Fruit fly (Drosophila melanogaster): ENCODE measurements around the gene Ugt303A1.

Ugt303A1 gene

dm6 chr3R:11209801-11210402 lies 34.6 kb downstream of the Ugt303A1 start, which contains the start of the genes SdhC and Tctp (continued):
- TF ChIP-seq Dll (GFP tag; IDR thresholded peaks at IDR 0.05; ENCODE audit: partially characterized antibody) (peak; percentile 61; the same call in 3 of the 4 replicates), CG2129 (GFP tag; IDR thresholded peaks at IDR 0.05; ENCODE audit: partially characterized antibody) (no peak), CG13775 (GFP tag; optimal IDR thresholded peaks at IDR 0.05) (peak; percentile 53), CG3163 (GFP tag; optimal IDR thresholded peaks at IDR 0.05) (no peak), oc (tag; optimal IDR thresholded peaks at IDR 0.05) (no peak), CG12299 (tag; optimal IDR thresholded peaks at IDR 0.05) (peak; percentile 46), Tbp (GFP tag; optimal IDR thresholded peaks at IDR 0.05) (no peak), Sry-δ (GFP tag; optimal IDR thresholded peaks at IDR 0.05) (peak; percentile 72), BEAF-32 (GFP tag; optimal IDR thresholded peaks at IDR 0.05) (peak; percentile 78), chif (GFP tag; optimal IDR thresholded peaks at IDR 0.05) (peak; percentile 6 to 44), CG10979 (tag; optimal IDR thresholded peaks at IDR 0.05) (peak; percentile 23), CG31441 (GFP tag; IDR thresholded peaks at IDR 0.05) (peak; percentile 59; the same call in 1 of the 2 replicates), Hey (tag; optimal IDR thresholded peaks at IDR 0.05) (no peak), Chrac-16 (GFP tag; optimal IDR thresholded peaks at IDR 0.05) (peak; percentile 27), CG4328 (GFP tag; optimal IDR thresholded peaks at IDR 0.05) (peak; percentile 30), slp2 (GFP tag; optimal IDR thresholded peaks at IDR 0.05) (no peak), CG17328 (GFP tag; IDR thresholded peaks at IDR 0.05) (no peak), esg (GFP tag; conservative IDR thresholded peaks at IDR 0.05) (no peak), CG34376 (GFP tag; optimal IDR thresholded peaks at IDR 0.05) (peak; percentile 54), CG17361 (GFP tag; IDR thresholded peaks at IDR 0.05) (peak; percentile 79), E2f2 (GFP tag; IDR thresholded peaks at IDR 0.05) (0 out of 2 replicates have a peak, but pooled peaks have one; percentile 18), br (optimal IDR thresholded peaks at IDR 0.05) (no peak), gsb (GFP tag; IDR thresholded peaks at IDR 0.05) (no peak), CG9876 (GFP tag; optimal IDR thresholded peaks at IDR 0.05) (no peak), Myb (GFP tag; optimal IDR thresholded peaks at IDR 0.05) (no peak), Sox100B (GFP tag; optimal IDR thresholded peaks at IDR 0.05) (peak; percentile 61), cwo (GFP tag; optimal IDR thresholded peaks at IDR 0.05) (no peak), fd102C (GFP tag; optimal IDR thresholded peaks at IDR 0.05) (no peak), MBD-R2 (GFP tag; IDR thresholded peaks at IDR 0.05) (0 out of 2 replicates have a peak, but pooled peaks have one; percentile 25), jumu (GFP tag; optimal IDR thresholded peaks at IDR 0.05) (peak; percentile 25), CG10321 (GFP tag; IDR thresholded peaks at IDR 0.05) (peak; percentile 8; the same call in 1 of the 2 replicates), lbe (GFP tag; optimal IDR thresholded peaks at IDR 0.05) (peak; percentile 7), CG8388 (GFP tag; optimal IDR thresholded peaks at IDR 0.05) (peak; percentile 15), CG2712 (tag; optimal IDR thresholded peaks at IDR 0.05) (peak; percentile 62), CG32532 (GFP tag; IDR thresholded peaks at IDR 0.05) (peak; percentile 57), Pdp1 (GFP tag; optimal IDR thresholded peaks at IDR 0.05) (peak in 1 of 2 experiments; percentile 2), chn (GFP tag; optimal IDR thresholded peaks at IDR 0.05) (no peak), CG4730 (GFP tag; IDR thresholded peaks at IDR 0.05) (no peak), CG8478 (optimal IDR thresholded peaks at IDR 0.05) (no peak), Spps (tag; optimal IDR thresholded peaks at IDR 0.05) (no peak), slou (GFP tag; optimal IDR thresholded peaks at IDR 0.05) (peak; percentile 3), CG12071 (GFP tag; optimal IDR thresholded peaks at IDR 0.05) (no peak), ssp (GFP tag; IDR thresholded peaks at IDR 0.05) (no peak), CG13624 (GFP tag; optimal IDR thresholded peaks at IDR 0.05) (peak; percentile 43), CG12744 (GFP tag; optimal IDR thresholded peaks at IDR 0.05) (no peak), gfzf (GFP tag; optimal IDR thresholded peaks at IDR 0.05) (peak; percentile 75), zfh1 (GFP tag; IDR thresholded peaks at IDR 0.05) (no peak; the same call in 2 of the 3 replicates), PHDP (tag; optimal IDR thresholded peaks at IDR 0.05) (peak; percentile 4), CG17385 (GFP tag; optimal IDR thresholded peaks at IDR 0.05) (peak; percentile 34), Doc3 (GFP tag; IDR thresholded peaks at IDR 0.05; ENCODE audit: partially characterized antibody) (peak; percentile 57; the same call in 2 of the 3 replicates), Mrtf (GFP tag; IDR thresholded peaks at IDR 0.05) (no peak)
